Worm (Caenorhabditis elegans) whole organism, young adult: ENCODE measurements around the gene ZK1010.12.
A peak's percentile ranks its signal among the peaks of the same experiment; 100 is the strongest.

Source experiments
- F23B12.7 ChIP-seq: sonication (generic microtip); optimal IDR thresholded peaks from 2 replicates; lab custom pipeline; 2017; ENCODE audit warnings: missing genetic modification characterization, mild to moderate bottlenecking, missing compliant biosample characterization, antibody characterized with exemption, moderate library complexity; ENCODE audit not compliant: insufficient read depth
- F33H1.4 ChIP-seq: fragments of 200-800 bp; sonication (Bioruptor generic); IDR thresholded peaks from 2 replicates; pipeline ENCODE4 v1.3.6; 2022; ENCODE audit warnings: missing genetic modification reagents, missing genetic modification characterization, missing compliant biosample characterization
- F52B5.7 ChIP-seq: sonication (generic microtip); optimal IDR thresholded peaks from 2 replicates; lab custom pipeline; 2016; ENCODE audit warnings: mild to moderate bottlenecking, missing genetic modification characterization, missing compliant biosample characterization
- K11D2.4 ChIP-seq: fragments of 200-800 bp; sonication (Bioruptor generic); IDR thresholded peaks from 2 replicates; pipeline ENCODE4 v1.3.6; 2022; ENCODE audit warnings: missing genetic modification reagents, missing genetic modification characterization, missing compliant biosample characterization
- T07F8.4 ChIP-seq: sonication (generic microtip); optimal IDR thresholded peaks from 2 replicates; lab custom pipeline; 2016; ENCODE audit warnings: mild to moderate bottlenecking, missing genetic modification characterization, moderate library complexity, missing compliant biosample characterization
- T26A5.8 ChIP-seq: sonication (generic microtip); optimal IDR thresholded peaks from 2 replicates; lab custom pipeline; 2016; ENCODE audit warnings: missing genetic modification characterization, missing compliant biosample characterization
- Y67H2A.10 ChIP-seq: fragments of 200-800 bp; sonication (Bioruptor generic); conservative IDR thresholded peaks from 2 replicates; pipeline ENCODE4 v1.3.6; 2022; ENCODE audit warnings: missing genetic modification reagents, missing genetic modification characterization, missing compliant biosample characterization
- Y79H2A.3 ChIP-seq: fragments of 200-800 bp; sonication (Bioruptor generic); conservative IDR thresholded peaks from 2 replicates; pipeline ENCODE4 v1.3.6; 2022; ENCODE audit warnings: missing genetic modification reagents, missing genetic modification characterization, missing compliant biosample characterization
- aptf-2 ChIP-seq: fragments of 200-800 bp; sonication (Bioruptor generic); conservative IDR thresholded peaks from 2 replicates; pipeline ENCODE4 v1.3.6; 2022; ENCODE audit warnings: missing genetic modification reagents, missing genetic modification characterization, missing compliant biosample characterization
- attf-3 ChIP-seq: fragments of 200-800 bp; sonication (Bioruptor generic); conservative IDR thresholded peaks from 2 replicates; pipeline ENCODE4 v1.3.6; 2022; ENCODE audit warnings: missing genetic modification reagents, missing genetic modification characterization, missing compliant biosample characterization
- bed-2 ChIP-seq: fragments of 200-800 bp; sonication (Bioruptor generic); IDR thresholded peaks from 2 replicates; pipeline ENCODE4 v1.3.6; 2022; ENCODE audit warnings: missing genetic modification reagents, missing genetic modification characterization, missing compliant biosample characterization
- cebp-1 ChIP-seq, 2 experiments: fragments of 200-800 bp in 1 of 2; sonication (Bioruptor generic) in 1 of 2; sonication (generic microtip) in 1 of 2; IDR thresholded peaks in 1 of 2; optimal IDR thresholded peaks in 1 of 2; 2 replicates each; pipeline versions ENCODE4 v1.3.6 to Lab custom; 2017 to 2022; ENCODE audit warnings: missing compliant biosample characterization in 2 of 2, missing genetic modification characterization in 2 of 2, mild to moderate bottlenecking in 1 of 2, missing genetic modification reagents in 1 of 2, moderate library complexity in 1 of 2
- ceh-40 ChIP-seq: fragments of 200-800 bp; sonication (Bioruptor generic); IDR thresholded peaks from 2 replicates; pipeline ENCODE4 v1.3.6; 2022; ENCODE audit warnings: missing genetic modification characterization, missing compliant biosample characterization
- ceh-58 ChIP-seq: fragments of 200-800 bp; sonication (Bioruptor generic); IDR thresholded peaks from 2 replicates; pipeline ENCODE4 v1.3.6; 2022; ENCODE audit warnings: missing genetic modification characterization, missing compliant biosample characterization
- ceh-91 ChIP-seq: fragments of 200-800 bp; sonication (Bioruptor generic); IDR thresholded peaks from 2 replicates; pipeline ENCODE4 v1.3.6; 2022; ENCODE audit warnings: missing genetic modification reagents, missing genetic modification characterization, missing compliant biosample characterization
- chd-7 ChIP-seq: sonication (generic microtip); optimal IDR thresholded peaks from 2 replicates; lab custom pipeline; 2016; ENCODE audit warnings: mild to moderate bottlenecking, missing genetic modification characterization, moderate library complexity, missing compliant biosample characterization
- egl-44 ChIP-seq: fragments of 200-800 bp; sonication (Bioruptor generic); IDR thresholded peaks from 2 replicates; pipeline ENCODE4 v1.3.6; 2022; ENCODE audit warnings: missing genetic modification reagents, missing genetic modification characterization, missing compliant biosample characterization
- egrh-3 ChIP-seq: fragments of 200-800 bp; sonication (Bioruptor generic); IDR thresholded peaks from 2 replicates; pipeline ENCODE4 v1.3.6; 2022; ENCODE audit warnings: missing genetic modification reagents, missing genetic modification characterization, missing compliant biosample characterization
- ets-4 ChIP-seq: fragments of 200-800 bp; sonication (Bioruptor generic); optimal IDR thresholded peaks from 2 replicates; lab custom pipeline; 2018; ENCODE audit warnings: mild to moderate bottlenecking, missing genetic modification characterization, missing compliant biosample characterization
- gei-17 ChIP-seq: fragments of 200-800 bp; sonication (Bioruptor generic); optimal IDR thresholded peaks from 2 replicates; lab custom pipeline; 2018; ENCODE audit warnings: mild to moderate bottlenecking, missing genetic modification characterization, missing compliant biosample characterization
- hmg-20 ChIP-seq: fragments of 200-800 bp; sonication (Bioruptor generic); IDR thresholded peaks from 2 replicates; pipeline ENCODE4 v1.3.6; 2022; ENCODE audit warnings: missing genetic modification reagents, missing genetic modification characterization, missing compliant biosample characterization
- let-526 ChIP-seq: fragments of 200-800 bp; sonication (Bioruptor generic); IDR thresholded peaks from 2 replicates; pipeline ENCODE4 v1.3.6; 2022; ENCODE audit warnings: missing genetic modification reagents, missing genetic modification characterization, missing compliant biosample characterization
- lin-26 ChIP-seq: fragments of 200-800 bp; sonication (Bioruptor generic); IDR thresholded peaks from 2 replicates; pipeline ENCODE4 v1.3.6; 2022; ENCODE audit warnings: missing genetic modification reagents, missing genetic modification characterization, missing compliant biosample characterization
- lin-35 ChIP-seq, 3 experiments: fragments of 150-350 bp in 2 of 3; sonication (generic microtip) in 1 of 3; optimal IDR thresholded peaks; 2 replicates each; lab custom pipeline; 2014 to 2018; ENCODE audit warnings: missing biosample characterization in 3 of 3, missing genetic modification characterization in 3 of 3, missing genetic modification reagents in 3 of 3
- lin-54 ChIP-seq: fragments of 200-800 bp; sonication (Bioruptor generic); optimal IDR thresholded peaks from 2 replicates; lab custom pipeline; 2018; ENCODE audit warnings: mild to moderate bottlenecking, missing genetic modification characterization, missing compliant biosample characterization
- madf-3 ChIP-seq: fragments of 200-800 bp; sonication (Bioruptor generic); IDR thresholded peaks from 2 replicates; pipeline ENCODE4 v1.3.6; 2022; ENCODE audit warnings: missing genetic modification reagents, missing genetic modification characterization, missing compliant biosample characterization
- mel-28 ChIP-seq: sonication (generic microtip); optimal IDR thresholded peaks from 2 replicates; lab custom pipeline; 2016; ENCODE audit warnings: borderline replicate concordance, mild to moderate bottlenecking, missing genetic modification characterization, missing compliant biosample characterization
- nhr-120 ChIP-seq: fragments of 200-800 bp; sonication (Bioruptor generic); IDR thresholded peaks from 2 replicates; pipeline ENCODE4 v1.3.6; 2022; ENCODE audit warnings: missing genetic modification characterization, missing compliant biosample characterization
- nhr-27 ChIP-seq: fragments of 200-800 bp; sonication (Bioruptor generic); optimal IDR thresholded peaks from 2 replicates; lab custom pipeline; 2018; ENCODE audit warnings: mild to moderate bottlenecking, missing genetic modification characterization, moderate library complexity, missing compliant biosample characterization
- pha-4 ChIP-seq: fragments of 150-350 bp; sonication (generic microtip); optimal IDR thresholded peaks from 2 replicates; lab custom pipeline; 2014; ENCODE audit warnings: missing biosample characterization, missing genetic modification reagents, missing genetic modification characterization
- rec-8 ChIP-seq, 2 experiments: sonication (generic microtip); optimal IDR thresholded peaks; 2 replicates each; lab custom pipeline; 2016; ENCODE audit warnings: mild to moderate bottlenecking in 2 of 2, missing genetic modification characterization in 2 of 2, missing genetic modification reagents in 2 of 2, missing genotype in 2 of 2, missing biosample characterization in 1 of 2, missing compliant biosample characterization in 1 of 2, moderate library complexity in 1 of 2
- repo-1 ChIP-seq: sonication (generic microtip); optimal IDR thresholded peaks from 2 replicates; lab custom pipeline; 2017; ENCODE audit warnings: mild to moderate bottlenecking, missing genetic modification characterization, missing compliant biosample characterization
- sdz-38 ChIP-seq: sonication (generic microtip); optimal IDR thresholded peaks from 2 replicates; lab custom pipeline; 2016; ENCODE audit warnings: missing genotype, missing genetic modification characterization, missing compliant biosample characterization
- snpc-1.3 ChIP-seq: sonication (generic microtip); optimal IDR thresholded peaks from 2 replicates; lab custom pipeline; 2017; ENCODE audit warnings: missing genetic modification characterization, mild to moderate bottlenecking, missing compliant biosample characterization, antibody characterized with exemption, moderate library complexity, missing genotype, missing genetic modification reagents; ENCODE audit not compliant: insufficient read depth
- snpc-3.4 ChIP-seq: sonication (generic microtip); optimal IDR thresholded peaks from 2 replicates; lab custom pipeline; 2017; ENCODE audit warnings: missing genetic modification characterization, mild to moderate bottlenecking, missing compliant biosample characterization, antibody characterized with exemption, moderate library complexity, missing genotype, missing genetic modification reagents
- sptf-2 ChIP-seq: fragments of 200-800 bp; sonication (Bioruptor generic); optimal IDR thresholded peaks from 2 replicates; lab custom pipeline; 2018; ENCODE audit warnings: mild to moderate bottlenecking, missing genetic modification characterization, missing compliant biosample characterization
- tbx-9 ChIP-seq: sonication (generic microtip); optimal IDR thresholded peaks from 2 replicates; lab custom pipeline; 2016; ENCODE audit warnings: borderline replicate concordance, missing genetic modification characterization, inconsistent platforms, missing compliant biosample characterization
- unc-130 ChIP-seq: sonication (generic microtip); optimal IDR thresholded peaks from 2 replicates; lab custom pipeline; 2016; ENCODE audit warnings: missing genetic modification reagents, missing genetic modification characterization, missing compliant biosample characterization
- xnd-1 ChIP-seq: sonication (generic microtip); optimal IDR thresholded peaks from 2 replicates; lab custom pipeline; 2016; ENCODE audit warnings: missing genotype, missing genetic modification reagents, missing genetic modification characterization, missing compliant biosample characterization
- zfh-2 ChIP-seq: fragments of 200-800 bp; sonication (Bioruptor generic); conservative IDR thresholded peaks from 2 replicates; pipeline ENCODE4 v1.3.6; 2022; ENCODE audit warnings: missing genetic modification reagents, missing genetic modification characterization, missing compliant biosample characterization
- zim-3 ChIP-seq: sonication (generic microtip); optimal IDR thresholded peaks from 2 replicates; lab custom pipeline; 2017; ENCODE audit warnings: mild to moderate bottlenecking, missing genetic modification characterization, moderate library complexity, missing compliant biosample characterization
- ztf-22 ChIP-seq: fragments of 200-800 bp; sonication (Bioruptor generic); optimal IDR thresholded peaks from 2 replicates; lab custom pipeline; 2018; ENCODE audit warnings: mild to moderate bottlenecking, missing genetic modification characterization, moderate library complexity, missing compliant biosample characterization
- ztf-25 ChIP-seq: fragments of 200-800 bp; sonication (Bioruptor generic); IDR thresholded peaks from 2 replicates; pipeline ENCODE4 v1.3.6; 2022; ENCODE audit warnings: missing genetic modification reagents, missing genetic modification characterization, missing compliant biosample characterization
- ztf-28 ChIP-seq: fragments of 200-800 bp; sonication (Bioruptor generic); IDR thresholded peaks from 2 replicates; pipeline ENCODE4 v1.3.6; 2022; ENCODE audit warnings: missing genetic modification reagents, missing genetic modification characterization, missing compliant biosample characterization

Gene ZK1010.12

ce11 chrIII:13032429-13033018, 41.4 kb downstream of the ZK1010.12 start:
- 0 out of 2 replicates have a peak, but pooled peaks have one; percentile 15 for TF ChIP-seq ceh-91 (GFP tag; lab: Robert Waterston, UW)
- peak; percentile 35 for TF ChIP-seq ets-4
- peak; percentile 11; the same call in 1 of the 2 replicates for TF ChIP-seq aptf-2 (GFP tag; lab: Robert Waterston, UW)
- TF ChIP-seq ztf-28: 0 out of 2 replicates have a peak, but pooled peaks have one; percentile 54
- TF ChIP-seq let-526 (GFP tag; lab: Robert Waterston, UW): 0 out of 2 replicates have a peak, but pooled peaks have one; percentile 39
- peak; percentile 97 for TF ChIP-seq egrh-3
- TF ChIP-seq zfh-2 (GFP tag; lab: Robert Waterston, UW): peak; percentile 91
- TF ChIP-seq F33H1.4 (GFP tag; lab: Robert Waterston, UW): peak; percentile 11; the same call in 1 of the 2 replicates
- TF ChIP-seq repo-1: no peak
- TF ChIP-seq ztf-25 (GFP tag; lab: Robert Waterston, UW): 0 out of 2 replicates have a peak, but pooled peaks have one; percentile 12
- peak; percentile 34; the same call in 1 of the 2 replicates for TF ChIP-seq K11D2.4 (GFP tag; lab: Robert Waterston, UW)
- TF ChIP-seq F52B5.7 (tag; lab: Kevin White, UChicago): peak; percentile 49
- TF ChIP-seq sdz-38 (tag; lab: Kevin White, UChicago): no peak
- 0 out of 2 replicates have a peak, but pooled peaks have one; percentile 7 for TF ChIP-seq attf-3 (GFP tag; lab: Robert Waterston, UW)
- no peak for TF ChIP-seq T07F8.4 (tag; lab: Kevin White, UChicago)
- TF ChIP-seq sptf-2 (GFP tag; lab: Kevin White, UChicago): no peak
- 0 out of 2 replicates have a peak, but pooled peaks have one; percentile 30 for TF ChIP-seq lin-26 (GFP tag; lab: Robert Waterston, UW)
- no peak for TF ChIP-seq unc-130
- no peak for TF ChIP-seq mel-28 (tag; lab: Kevin White, UChicago)
- TF ChIP-seq ceh-40 (GFP tag; lab: Robert Waterston, UW): no peak
- no peak for TF ChIP-seq chd-7 (tag; lab: Kevin White, UChicago)
- TF ChIP-seq hmg-20 (GFP tag; lab: Robert Waterston, UW): no peak
- TF ChIP-seq ceh-58 (GFP tag; lab: Robert Waterston, UW): peak; percentile 71; the same call in 1 of the 2 replicates
- 0 out of 2 replicates have a peak, but pooled peaks have one; percentile 39 for TF ChIP-seq nhr-120 (GFP tag; lab: Robert Waterston, UW)
- TF ChIP-seq xnd-1: no peak
- TF ChIP-seq madf-3 (GFP tag; lab: Robert Waterston, UW): 0 out of 2 replicates have a peak, but pooled peaks have one; percentile 37
- no peak for TF ChIP-seq lin-54 (GFP tag; lab: Kevin White, UChicago)
- 0 out of 2 replicates have a peak, but pooled peaks have one; percentile 6 for TF ChIP-seq Y67H2A.10 (GFP tag; lab: Robert Waterston, UW)
- TF ChIP-seq egl-44 (GFP tag; lab: Robert Waterston, UW): 0 out of 2 replicates have a peak, but pooled peaks have one; percentile 11

- TF ChIP-seq Y79H2A.3: no peak
- no peak for TF ChIP-seq snpc-3.4 (tag; lab: Kevin White, UChicago)
- no peak for TF ChIP-seq ztf-22 (GFP tag; lab: Kevin White, UChicago)
- TF ChIP-seq bed-2 (GFP tag; lab: Robert Waterston, UW): no peak
- TF ChIP-seq tbx-9: no peak
- TF ChIP-seq F23B12.7 (tag; lab: Kevin White, UChicago): no peak
- TF ChIP-seq zim-3 (tag; lab: Kevin White, UChicago): no peak
- TF ChIP-seq snpc-1.3 (tag; lab: Kevin White, UChicago): no peak
- TF ChIP-seq ceh-40 (GFP tag; lab: Robert Waterston, UW): no peak
- no peak for TF ChIP-seq rec-8 (tag; optimal IDR thresholded peaks at IDR 0.05; lab: Kevin White, UChicago)
- TF ChIP-seq cebp-1 (GFP tag; IDR thresholded peaks at IDR 0.05; lab: Robert Waterston, UW): no peak
- TF ChIP-seq cebp-1 (tag; optimal IDR thresholded peaks at IDR 0.05; lab: Kevin White, UChicago): no peak
- TF ChIP-seq T26A5.8 (tag; lab: Kevin White, UChicago): no peak
- TF ChIP-seq lin-35 (GFP tag; optimal IDR thresholded peaks at IDR 0.05; lab: Kevin White, UChicago): no peak
- no peak for TF ChIP-seq nhr-27
- TF ChIP-seq pha-4 (tag; lab: Kevin White, UChicago): no peak
- TF ChIP-seq gei-17 (GFP tag; lab: Kevin White, UChicago): no peak
Observed at ce11 chrIII:13039739-13040138, 48.6 kb downstream of the ZK1010.12 start, which contains the start of gene F54F12.2. TSS of gene F54F12.2 (plus strand) at chrIII:13040039.
